Fruit fly (Drosophila melanogaster): ENCODE results near the gene Pomp.
A peak's percentile ranks its signal among the peaks of the same experiment; 100 is the strongest.

Gene Pomp

dm6 chr2L:20794656-20795055 is 7.2 kb downstream of the Pomp start:
- TF ChIP-seq CG1621 (tag; optimal IDR thresholded peaks at IDR 0.05) (no peak), eg (GFP tag; IDR thresholded peaks at IDR 0.05) (peak; percentile 35; the same call in 1 of the 3 replicates), CG6854 (GFP tag; optimal IDR thresholded peaks at IDR 0.05) (peak; percentile 53), fd85E (GFP tag; optimal IDR thresholded peaks at IDR 0.05) (no peak), CG3032 (tag; optimal IDR thresholded peaks at IDR 0.05) (no peak), Hr38 (GFP tag; optimal IDR thresholded peaks at IDR 0.05) (no peak), fkh (GFP tag; optimal IDR thresholded peaks at IDR 0.05) (no peak), CG6276 (GFP tag; optimal IDR thresholded peaks at IDR 0.05) (peak; percentile 11), spab (GFP tag; optimal IDR thresholded peaks at IDR 0.05) (no peak), Blimp-1 (GFP tag; optimal IDR thresholded peaks at IDR 0.05) (peak; percentile 10), salr (GFP tag; optimal IDR thresholded peaks at IDR 0.05) (no peak), CG15336 (GFP tag; IDR thresholded peaks at IDR 0.05) (no peak)

DNA sequence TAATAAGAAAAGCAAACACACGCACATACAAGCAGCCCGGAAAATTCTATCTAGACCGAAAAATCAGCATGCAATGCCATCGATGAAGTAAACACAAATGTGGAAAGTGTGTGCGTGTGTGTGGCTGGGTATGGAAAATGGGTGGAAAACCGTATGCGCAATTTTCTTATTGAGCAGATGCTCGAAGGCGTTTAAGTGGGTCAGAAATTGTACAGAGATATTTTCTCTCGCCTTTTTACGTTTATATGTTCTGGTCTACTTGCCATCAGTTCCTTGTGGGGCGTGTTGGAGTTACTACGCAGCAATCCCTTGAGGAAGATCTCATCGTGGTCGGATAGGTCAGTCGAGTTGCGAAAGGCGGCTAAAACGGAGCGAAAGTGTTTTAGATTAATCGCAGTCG is 8.3 kb downstream of the Pomp start:
- TF ChIP-seq CG34406 (GFP tag; optimal IDR thresholded peaks at IDR 0.05) (no peak), CG11762 (GFP tag; optimal IDR thresholded peaks at IDR 0.05; ENCODE audit: insufficient read depth) (no peak), CG6163 (GFP tag; IDR thresholded peaks at IDR 0.05) (no peak), CG32006 (GFP tag; optimal IDR thresholded peaks at IDR 0.05) (no peak), Eip93F (GFP tag; optimal IDR thresholded peaks at IDR 0.05) (no peak), Gug (GFP tag; IDR thresholded peaks at IDR 0.05) (no peak), lz (GFP tag; optimal IDR thresholded peaks at IDR 0.05) (no peak), CG16779 (tag; optimal IDR thresholded peaks at IDR 0.05) (no peak), Met (GFP tag; optimal IDR thresholded peaks at IDR 0.05) (no peak), Hr38 (GFP tag; optimal IDR thresholded peaks at IDR 0.05) (no peak), achi (GFP tag; optimal IDR thresholded peaks at IDR 0.05) (no peak), acj6 (GFP tag; optimal IDR thresholded peaks at IDR 0.05) (no peak), fd59A (GFP tag; optimal IDR thresholded peaks at IDR 0.05) (no peak), cyc (GFP tag; optimal IDR thresholded peaks at IDR 0.05) (no peak), CG8319 (GFP tag; optimal IDR thresholded peaks at IDR 0.05) (no peak), Hr4 (GFP tag; optimal IDR thresholded peaks at IDR 0.05) (no peak), CG3919 (GFP tag; optimal IDR thresholded peaks at IDR 0.05) (no peak), OdsH (GFP tag; optimal IDR thresholded peaks at IDR 0.05) (no peak), CG3032 (tag; optimal IDR thresholded peaks at IDR 0.05) (no peak)

- no peak for TF ChIP-seq CG10631 (GFP tag; optimal IDR thresholded peaks at IDR 0.05)
- TF ChIP-seq ss (GFP tag; optimal IDR thresholded peaks at IDR 0.05): peak in 1 of 2 experiments; percentile 5
- peak; percentile 18 for TF ChIP-seq CG6854 (GFP tag; optimal IDR thresholded peaks at IDR 0.05)
- TF ChIP-seq pdm3 (GFP tag; optimal IDR thresholded peaks at IDR 0.05): no peak
- TF ChIP-seq CG15336 (GFP tag; IDR thresholded peaks at IDR 0.05): peak; percentile 27; the same call in 1 of the 2 replicates
- peak; percentile 18 for TF ChIP-seq vri (GFP tag; optimal IDR thresholded peaks at IDR 0.05)
- peak; percentile 60; the same call in 2 of the 3 replicates for TF ChIP-seq CG6163 (GFP tag; IDR thresholded peaks at IDR 0.05)
- peak; percentile 46 for TF ChIP-seq achi (GFP tag; optimal IDR thresholded peaks at IDR 0.05)
- no peak for TF ChIP-seq Smox (GFP tag; optimal IDR thresholded peaks at IDR 0.05)
Observed at dm6 chr2L:20796758-20797514, 9.5 kb downstream of the Pomp start, which contains the start of gene vari. TSS of gene vari (minus strand) at chr2L:20797042.

DNA sequence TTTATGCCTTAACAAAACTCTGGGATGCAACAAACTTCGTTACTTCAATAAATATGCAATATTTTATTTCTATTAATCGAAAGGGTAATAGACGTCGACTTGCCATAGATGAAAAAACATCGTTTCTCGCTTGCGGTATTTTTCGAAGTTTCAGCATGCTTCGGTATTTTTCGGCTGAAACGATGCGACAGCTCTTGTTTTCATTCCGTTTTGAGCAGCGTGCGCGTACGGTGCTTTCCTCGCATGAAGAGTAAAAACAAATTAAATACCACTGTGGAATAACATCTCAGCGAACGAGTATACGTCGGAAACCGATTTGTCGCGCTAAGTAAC is 10.0 kb downstream of the Pomp start, which contains the start of gene CG9328:
Gene CG9328 (plus strand): TSS at position 201 of the 333 bp plus-strand sequence.
- TF ChIP-seq CG6163 (GFP tag; IDR thresholded peaks at IDR 0.05) (peak; percentile 74), CG7368 (GFP tag; optimal IDR thresholded peaks at IDR 0.05) (no peak), lz (GFP tag; optimal IDR thresholded peaks at IDR 0.05) (peak; percentile 39), spab (GFP tag; optimal IDR thresholded peaks at IDR 0.05) (peak; percentile 2), salr (GFP tag; optimal IDR thresholded peaks at IDR 0.05) (peak in 1 of 2 experiments; percentile 13), fd85E (GFP tag; optimal IDR thresholded peaks at IDR 0.05) (peak; percentile 50), fkh (GFP tag; optimal IDR thresholded peaks at IDR 0.05) (peak; percentile 18), CG1621 (tag; optimal IDR thresholded peaks at IDR 0.05) (peak; percentile 22), CG3032 (tag; optimal IDR thresholded peaks at IDR 0.05) (peak; percentile 47), Ets21C (GFP tag; optimal IDR thresholded peaks at IDR 0.05) (peak; percentile 6), eg (GFP tag; IDR thresholded peaks at IDR 0.05) (no peak; the same call in 1 of the 3 replicates), Smox (GFP tag; optimal IDR thresholded peaks at IDR 0.05) (peak; percentile 62), CG34406 (GFP tag; optimal IDR thresholded peaks at IDR 0.05) (peak; percentile 31), CG11762 (GFP tag; optimal IDR thresholded peaks at IDR 0.05; ENCODE audit: insufficient read depth) (peak; percentile 15), Ets96B (tag; optimal IDR thresholded peaks at IDR 0.05) (peak; percentile 13), Sox14 (GFP tag; optimal IDR thresholded peaks at IDR 0.05) (peak; percentile 0), acj6 (GFP tag; optimal IDR thresholded peaks at IDR 0.05) (peak; percentile 36), Met (GFP tag; optimal IDR thresholded peaks at IDR 0.05) (peak; percentile 63), dac (GFP tag; optimal IDR thresholded peaks at IDR 0.05) (no peak), Blimp-1 (GFP tag; optimal IDR thresholded peaks at IDR 0.05) (no peak), CG10669 (GFP tag; optimal IDR thresholded peaks at IDR 0.05) (peak; percentile 41), CG32006 (GFP tag; optimal IDR thresholded peaks at IDR 0.05) (no peak), Gug (GFP tag; IDR thresholded peaks at IDR 0.05) (0 out of 2 replicates have a peak, but pooled peaks have one; percentile 25), cyc (GFP tag; optimal IDR thresholded peaks at IDR 0.05) (peak; percentile 42), CG10631 (GFP tag; optimal IDR thresholded peaks at IDR 0.05) (peak; percentile 50), CG6854 (GFP tag; optimal IDR thresholded peaks at IDR 0.05) (peak; percentile 26), ss (GFP tag; optimal IDR thresholded peaks at IDR 0.05) (peak in 1 of 2 experiments; percentile 30)

Data from whole organism, prepupa.